Fruit fly (Drosophila melanogaster) whole organism: ENCODE data around the gene mRpS34.

Experiments
- CG8478 ChIP-seq: fragments of >200 bp; optimal IDR thresholded peaks from 2 replicates; lab custom pipeline; 2018; ENCODE audit warnings: inconsistent platforms
- Dll ChIP-seq: fragments of >200 bp; optimal IDR thresholded peaks from 2 replicates; lab custom pipeline; 2017
- EcR ChIP-seq, 2 experiments: fragments of >200 bp; optimal IDR thresholded peaks; 2 replicates each; lab custom pipeline; 2017; ENCODE audit warnings: missing biosample characterization in 2 of 2, missing genetic modification characterization in 2 of 2, missing genetic modification reagents in 2 of 2
- pan ChIP-seq: fragments of >200 bp; optimal IDR thresholded peaks from 2 replicates; lab custom pipeline; 2017
- psq ChIP-seq: fragments of >200 bp; optimal IDR thresholded peaks from 2 replicates; lab custom pipeline; 2017
- usp ChIP-seq: fragments of >200 bp; optimal IDR thresholded peaks from 2 replicates; lab custom pipeline; 2017; ENCODE audit warnings: missing biosample characterization, missing genetic modification characterization, mixed read lengths

Gene mRpS34

DNA sequence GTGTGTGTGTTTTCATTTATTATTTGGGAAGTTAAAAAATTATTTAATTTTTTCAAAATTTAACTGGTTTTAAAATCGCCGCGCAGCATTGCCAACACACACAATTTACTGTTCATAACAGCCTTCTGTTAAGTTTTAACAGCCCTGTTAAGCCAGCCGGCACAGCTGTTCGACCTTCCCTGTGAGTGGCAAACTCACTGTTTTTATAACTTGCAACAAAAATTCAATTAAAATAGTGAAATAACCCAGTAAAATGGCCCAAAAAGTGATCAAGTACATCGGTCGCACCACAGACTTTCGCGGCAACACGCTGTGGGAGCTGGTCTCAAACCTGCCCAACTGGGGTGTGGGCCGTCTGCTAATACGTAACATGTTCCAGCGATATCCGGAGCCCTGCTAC, at the start of gene mRpS34:
Gene mRpS34, plus strand, starts transcription at position 161 of the 400 bp plus-strand sequence.
- TF ChIP-seq usp (no peak), EcR (GFP tag; optimal IDR thresholded peaks at IDR 0.05; lab: Kevin White, UChicago) (no peak), Dll (lab: Kevin White, UChicago) (no peak), psq (lab: Kevin White, UChicago) (no peak), CG8478 (no peak), pan (lab: Kevin White, UChicago) (no peak)

DNA sequence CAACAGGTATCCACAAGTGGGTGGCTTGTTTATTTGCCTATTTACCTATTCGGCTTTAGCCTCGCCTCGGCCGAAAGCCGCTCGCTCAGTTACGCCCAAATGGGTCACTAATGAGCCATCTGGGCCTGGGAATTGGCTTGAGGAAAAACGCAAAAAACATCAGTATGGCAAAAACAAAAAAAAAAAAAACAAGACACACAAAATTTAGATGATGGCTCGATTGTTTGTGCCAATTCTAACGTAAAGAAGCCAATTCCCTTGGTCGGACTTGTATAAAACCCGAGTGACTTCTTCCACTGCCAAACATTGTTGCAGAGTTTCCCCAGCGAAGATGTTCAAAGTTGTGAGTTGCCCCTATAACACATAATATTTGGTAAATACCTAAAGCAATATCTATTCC, 46.7 kb upstream of the mRpS34 start, which contains the start of gene CG4982:
Gene CG4982, plus strand, starts transcription at position 301 of the 400 bp plus-strand sequence.
- no peak for TF ChIP-seq CG8478
- no peak for TF ChIP-seq usp
- no peak for TF ChIP-seq EcR (GFP tag; optimal IDR thresholded peaks at IDR 0.05; lab: Kevin White, UChicago)
- no peak for TF ChIP-seq Dll (lab: Kevin White, UChicago)
- TF ChIP-seq psq (lab: Kevin White, UChicago), result no peak
- TF ChIP-seq pan (lab: Kevin White, UChicago), result no peak

DNA sequence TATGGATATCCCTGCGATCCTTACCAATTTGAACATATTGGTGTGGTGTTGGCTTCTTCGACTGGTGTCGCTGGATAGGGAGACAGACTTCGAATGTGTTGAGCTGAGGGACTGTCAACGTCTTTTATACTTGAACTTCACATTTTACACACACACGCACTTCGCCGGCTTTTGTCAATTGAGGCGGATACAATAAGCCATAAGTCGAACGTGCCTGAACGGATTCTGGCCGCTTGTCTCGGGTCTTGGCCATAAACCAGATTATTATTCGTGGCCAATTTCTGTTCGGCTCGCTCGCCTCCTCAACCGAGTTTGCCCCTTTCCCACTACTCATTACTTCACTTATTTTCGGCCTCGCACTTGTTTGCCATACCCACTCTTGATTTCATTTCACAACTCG, 44.8 kb upstream of the mRpS34 start, which contains the start of gene CG13044:
Gene CG13044, minus strand, starts transcription at position 101 of the 400 bp plus-strand sequence.
- TF ChIP-seq Dll (lab: Kevin White, UChicago) (no peak), pan (lab: Kevin White, UChicago) (no peak), psq (lab: Kevin White, UChicago) (no peak), CG8478 (no peak), EcR (GFP tag; optimal IDR thresholded peaks at IDR 0.05; lab: Kevin White, UChicago) (no peak), usp (no peak)

DNA sequence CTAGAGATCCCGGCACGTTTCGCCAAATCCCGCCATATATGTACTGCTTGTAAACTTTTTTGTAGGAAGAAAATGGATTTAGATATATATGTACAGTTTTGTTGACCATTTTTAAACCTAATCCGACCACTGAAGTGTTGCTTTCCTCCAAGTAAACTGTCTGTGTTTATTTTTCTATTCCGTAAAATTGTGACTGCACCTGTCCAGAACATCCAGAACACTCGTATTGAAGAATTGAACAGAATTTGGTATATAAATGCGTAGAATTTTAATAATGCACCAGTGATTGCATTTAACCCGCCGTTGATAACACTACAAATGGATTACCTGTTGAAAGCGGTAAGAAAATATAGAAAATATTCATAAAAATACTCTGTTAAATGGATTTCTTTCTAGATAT, 43.9 kb upstream of the mRpS34 start, which contains the start of gene CG43249:
Gene CG43249, plus strand, starts transcription at position 301 of the 400 bp plus-strand sequence.
- no peak for TF ChIP-seq Dll (lab: Kevin White, UChicago)
- TF ChIP-seq CG8478, result no peak

DNA sequence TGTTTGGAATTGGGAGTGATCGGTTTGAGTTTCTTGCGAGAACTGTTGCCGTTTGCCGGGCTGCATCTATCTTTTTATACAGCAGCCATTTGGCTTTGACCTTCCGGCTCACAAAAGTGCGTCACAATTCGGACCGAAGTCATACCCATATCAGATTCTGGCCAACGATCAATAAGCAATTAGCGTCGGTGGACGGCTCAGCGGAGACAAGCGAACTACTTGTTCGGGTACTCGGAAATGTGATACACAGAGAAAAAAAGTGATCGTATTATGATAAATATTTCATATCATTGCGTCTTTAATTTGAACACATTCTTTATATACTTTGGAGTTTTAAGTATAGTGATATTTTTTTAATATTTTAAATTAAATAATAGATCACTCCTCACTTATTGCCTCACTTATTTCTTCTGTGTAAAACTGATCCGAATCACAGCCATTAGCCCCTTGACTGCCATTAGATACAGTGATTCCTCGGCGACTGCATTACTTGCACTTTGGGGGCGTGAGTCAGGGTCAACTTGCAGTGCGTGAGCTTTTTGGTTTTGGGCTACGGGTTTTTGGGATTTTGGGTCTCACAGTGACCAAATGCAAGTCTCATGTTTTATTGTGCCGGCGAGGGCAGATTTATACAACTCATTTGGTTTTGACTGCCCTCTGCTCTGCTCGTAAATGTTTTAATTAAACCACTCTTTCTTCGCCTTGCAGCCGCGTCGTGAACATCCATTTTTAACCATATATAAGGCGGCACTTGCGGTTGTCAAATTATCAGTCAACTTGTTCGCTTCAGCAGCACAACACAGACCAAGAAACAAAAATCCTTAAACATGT, 41.8 kb upstream of the mRpS34 start, which contains the start of the genes CG13043 and CG13063:
Gene CG13043, minus strand, starts transcription at position 51 of the 831 bp plus-strand sequence.
Gene CG13063, plus strand, starts transcription at position 781 of the 831 bp plus-strand sequence.
- TF ChIP-seq CG8478 (no peak), usp (no peak), EcR (GFP tag; optimal IDR thresholded peaks at IDR 0.05; lab: Kevin White, UChicago) (no peak), pan (lab: Kevin White, UChicago) (no peak), Dll (lab: Kevin White, UChicago) (no peak), psq (lab: Kevin White, UChicago) (no peak)

DNA sequence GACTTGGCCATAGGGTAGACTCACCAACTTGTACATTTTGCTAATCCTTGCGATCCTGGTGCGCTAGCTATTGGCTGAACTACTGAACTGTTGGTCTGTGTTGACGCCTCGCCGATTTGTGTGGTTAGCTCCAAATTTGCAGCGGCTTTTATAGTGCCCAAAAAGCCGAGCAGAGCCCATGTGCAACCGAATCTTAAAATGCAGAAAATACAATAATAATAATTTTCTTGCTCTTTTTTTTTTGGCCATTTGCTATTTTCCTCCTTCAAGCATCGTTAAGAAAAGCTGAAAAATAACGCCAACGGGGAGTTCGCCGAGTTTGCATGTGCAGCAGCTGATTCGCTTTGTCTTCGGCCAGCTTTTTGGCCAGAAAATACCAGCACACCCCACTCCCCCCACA, 39.5 kb upstream of the mRpS34 start, which contains the start of gene CG13042:
Gene CG13042, minus strand, starts transcription at position 101 of the 400 bp plus-strand sequence.
- TF ChIP-seq CG8478, result no peak
- no peak for TF ChIP-seq pan (lab: Kevin White, UChicago)
- no peak for TF ChIP-seq usp
- TF ChIP-seq EcR (GFP tag; optimal IDR thresholded peaks at IDR 0.05; lab: Kevin White, UChicago), result no peak
- TF ChIP-seq Dll (lab: Kevin White, UChicago), result no peak
- no peak for TF ChIP-seq psq (lab: Kevin White, UChicago)

DNA sequence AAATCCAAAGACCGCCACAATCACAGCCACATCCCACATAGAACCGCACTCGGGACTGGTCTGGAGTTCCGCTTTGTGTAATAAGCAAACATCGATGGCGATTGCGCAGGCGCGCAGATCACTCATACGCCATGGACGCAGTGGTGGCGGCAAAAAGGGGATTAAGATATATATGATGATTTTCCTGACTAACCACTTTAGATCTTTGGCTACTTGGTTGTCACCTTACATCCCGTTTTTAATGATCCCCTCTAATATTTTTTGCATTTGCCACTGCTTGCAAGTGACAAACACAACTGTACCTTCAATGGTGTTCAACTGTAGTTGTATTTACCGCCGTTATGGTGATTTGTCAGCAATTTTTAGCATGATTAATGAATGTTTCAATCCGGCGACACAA, 37.9 kb upstream of the mRpS34 start:
- TF ChIP-seq Dll (lab: Kevin White, UChicago), result no peak
- TF ChIP-seq EcR (GFP tag; optimal IDR thresholded peaks at IDR 0.05; lab: Kevin White, UChicago), result no peak
- TF ChIP-seq CG8478, result no peak
- TF ChIP-seq usp, result no peak
- no peak for TF ChIP-seq pan (lab: Kevin White, UChicago)
- no peak for TF ChIP-seq psq (lab: Kevin White, UChicago)

DNA sequence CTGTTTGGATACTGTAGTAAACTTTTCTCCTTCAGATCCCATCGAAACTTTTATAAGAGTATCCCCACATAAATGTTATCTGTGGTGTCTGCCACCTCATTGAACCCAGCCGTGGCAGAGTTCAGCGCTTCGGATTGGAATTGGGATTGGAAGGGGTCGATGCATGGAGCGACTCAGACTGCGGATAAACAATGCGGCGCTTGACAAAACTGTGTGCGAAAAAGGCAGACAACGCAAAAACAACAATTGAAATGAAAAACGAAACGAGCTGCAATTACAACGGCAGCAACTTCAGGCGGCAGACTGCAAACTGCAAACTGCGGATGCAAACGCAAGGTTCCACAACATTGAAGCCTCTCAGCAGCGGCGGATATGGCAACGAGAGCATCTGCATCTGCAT, 33.9 kb upstream of the mRpS34 start, which contains the start of gene CG13062:
Gene CG13062, plus strand, starts transcription at position 301 of the 400 bp plus-strand sequence.
- TF ChIP-seq psq (lab: Kevin White, UChicago), result no peak
- no peak for TF ChIP-seq Dll (lab: Kevin White, UChicago)
- TF ChIP-seq usp, result no peak
- no peak for TF ChIP-seq EcR (GFP tag; optimal IDR thresholded peaks at IDR 0.05; lab: Kevin White, UChicago)
- TF ChIP-seq CG8478, result no peak
- no peak for TF ChIP-seq pan (lab: Kevin White, UChicago)

DNA sequence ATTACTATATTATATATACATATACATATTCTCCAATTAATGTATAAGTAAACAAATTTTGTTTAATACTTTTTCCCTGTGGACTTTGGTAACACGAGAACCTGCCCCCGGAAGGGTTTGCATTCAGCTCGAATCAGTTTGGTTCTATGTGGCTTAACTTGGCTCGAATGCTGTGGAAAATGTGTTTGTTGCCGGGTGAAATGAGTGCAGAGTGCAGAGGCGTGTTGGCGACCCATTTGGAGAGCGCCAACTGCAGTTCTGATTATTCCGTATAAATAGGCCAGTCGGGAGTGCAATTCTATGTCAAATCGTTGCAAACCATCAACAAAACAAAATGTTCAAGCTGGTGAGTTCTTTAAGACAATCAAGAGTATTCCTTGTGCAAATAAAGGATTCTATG, 30.1 kb upstream of the mRpS34 start, which contains the start of gene Nplp3:
Gene Nplp3, plus strand, starts transcription at position 301 of the 400 bp plus-strand sequence.
- TF ChIP-seq pan (lab: Kevin White, UChicago) (no peak), psq (lab: Kevin White, UChicago) (no peak), CG8478 (no peak), usp (no peak), EcR (GFP tag; optimal IDR thresholded peaks at IDR 0.05; lab: Kevin White, UChicago) (no peak), Dll (lab: Kevin White, UChicago) (no peak)

DNA sequence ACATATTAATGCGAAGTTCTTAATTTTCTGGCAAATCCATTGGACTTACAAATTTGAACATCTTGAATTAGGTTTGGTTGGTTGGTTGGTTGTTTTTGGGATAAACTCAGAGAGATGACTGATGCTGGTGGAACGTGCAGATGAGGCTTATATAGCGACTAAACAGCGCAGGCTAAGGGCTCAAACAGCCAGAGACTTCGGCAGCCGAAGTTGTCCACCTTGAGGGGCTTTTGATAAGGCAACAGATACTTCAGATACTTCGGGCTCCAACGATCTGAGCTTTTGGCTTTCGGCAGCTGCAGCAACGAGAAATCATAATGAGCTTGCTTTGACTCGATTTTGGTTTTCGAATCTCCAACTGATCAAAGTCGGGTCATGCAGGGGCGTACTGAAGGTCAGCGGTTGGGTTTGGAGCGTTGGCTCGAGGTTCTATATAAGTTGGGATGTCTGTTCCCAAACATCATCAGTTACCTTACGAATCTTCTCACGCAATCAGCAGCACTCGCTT, 28.4 kb upstream of the mRpS34 start, which contains the start of the genes CG13041 and CG13060:
Gene CG13041, minus strand, starts transcription at position 128 of the 508 bp plus-strand sequence.
Gene CG13060, plus strand, starts transcription at position 458 of the 508 bp plus-strand sequence.
- no peak for TF ChIP-seq usp
- no peak for TF ChIP-seq pan (lab: Kevin White, UChicago)
- no peak for TF ChIP-seq EcR (GFP tag; optimal IDR thresholded peaks at IDR 0.05; lab: Kevin White, UChicago)
- TF ChIP-seq psq (lab: Kevin White, UChicago), result no peak
- no peak for TF ChIP-seq CG8478
- no peak for TF ChIP-seq Dll (lab: Kevin White, UChicago)

DNA sequence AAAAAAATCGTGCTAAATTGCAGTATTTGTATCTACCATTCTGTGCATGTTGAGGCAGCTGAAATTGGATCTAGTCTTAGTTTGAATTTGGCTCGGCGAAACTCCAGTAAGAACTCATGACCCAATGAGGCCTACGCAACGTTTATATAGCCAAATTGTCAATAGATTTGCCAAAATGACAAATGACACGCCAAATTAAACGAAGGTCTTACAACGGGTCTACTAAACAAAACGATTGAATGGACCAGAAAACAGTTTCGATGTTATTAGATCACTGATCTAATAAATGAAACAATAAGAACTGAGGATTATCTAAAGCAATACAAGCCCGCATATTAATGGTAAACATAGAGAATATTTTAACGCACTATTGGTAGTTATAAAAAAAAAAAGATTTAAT, 26.7 kb upstream of the mRpS34 start, which contains the start of gene CG42718:
Gene CG42718, minus strand, starts transcription at position 101 of the 400 bp plus-strand sequence.
- TF ChIP-seq psq (lab: Kevin White, UChicago) (no peak), usp (no peak), CG8478 (no peak), pan (lab: Kevin White, UChicago) (no peak), Dll (lab: Kevin White, UChicago) (no peak), EcR (GFP tag; optimal IDR thresholded peaks at IDR 0.05; lab: Kevin White, UChicago) (no peak)
